Worm (Caenorhabditis elegans): ENCODE data around the gene F41E6.5.

DNA sequence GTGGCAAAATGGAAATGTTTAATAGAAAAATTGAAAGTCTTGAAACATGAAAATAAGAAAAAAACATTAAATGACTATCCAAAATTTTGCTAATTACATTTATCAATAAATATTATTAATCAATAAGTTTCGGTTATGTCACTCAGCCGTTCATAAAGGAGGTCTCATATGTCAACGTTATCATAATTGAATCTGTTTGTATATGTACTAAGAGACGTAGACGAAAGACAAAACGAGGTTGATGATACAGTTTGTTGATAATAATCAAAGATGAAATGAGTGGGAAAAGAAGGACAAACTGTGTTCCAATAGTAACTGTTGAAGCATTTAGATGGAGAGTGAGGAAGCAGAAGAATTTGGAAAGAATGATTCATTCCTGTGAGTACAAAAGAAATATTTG is 16.4 kb upstream of the F41E6.5 start:
- no peak for TF ChIP-seq elt-1 (tag; optimal IDR thresholded peaks at IDR 0.05; ENCODE audit: borderline replicate concordance, insufficient read depth)
- no peak for TF ChIP-seq lin-13 (tag; optimal IDR thresholded peaks at IDR 0.05)
- no peak for TF ChIP-seq zip-8 (tag; optimal IDR thresholded peaks at IDR 0.05)
- TF ChIP-seq ztf-11 (tag; optimal IDR thresholded peaks at IDR 0.05), result no peak

Measured in whole organism, mixed stage, embryonic.